Fruit fly (Drosophila melanogaster) whole organism, embryonic: ENCODE data around the gene Ptp36E.

ENCODE experiments used
- Adf1 ChIP-seq: fragments of 200-800 bp; sonication (Bioruptor generic); IDR thresholded peaks from 2 replicates; pipeline ENCODE4 v1.3.6; 2022; ENCODE audit warnings: missing biosample characterization, missing genetic modification characterization
- B-H2 ChIP-seq: fragments of 200-800 bp; sonication (Bioruptor generic); optimal IDR thresholded peaks from 2 replicates; lab custom pipeline; 2018; ENCODE audit warnings: missing biosample characterization, mild to moderate bottlenecking, missing genetic modification characterization
- BtbVII ChIP-seq: fragments of 200-800 bp; sonication (Bioruptor generic); optimal IDR thresholded peaks from 3 replicates; lab custom pipeline; 2017; ENCODE audit warnings: missing biosample characterization, mild to moderate bottlenecking, missing genetic modification characterization
- CG10543 ChIP-seq: fragments of 200-800 bp; sonication (Bioruptor generic); optimal IDR thresholded peaks from 3 replicates; lab custom pipeline; 2017; ENCODE audit warnings: missing biosample characterization, mild to moderate bottlenecking, missing genetic modification characterization, moderate library complexity
- CG1233 ChIP-seq: fragments of 200-800 bp; sonication (Bioruptor generic); optimal IDR thresholded peaks from 4 replicates; lab custom pipeline; 2018; ENCODE audit warnings: missing biosample characterization, mild to moderate bottlenecking, missing genetic modification characterization
- CG12769 ChIP-seq: fragments of 200-800 bp; sonication (Bioruptor generic); optimal IDR thresholded peaks from 2 replicates; lab custom pipeline; 2019; ENCODE audit warnings: missing biosample characterization, mild to moderate bottlenecking, missing genetic modification characterization, moderate library complexity
- CG14441 ChIP-seq: fragments of 200-800 bp; sonication (Bioruptor generic); IDR thresholded peaks from 2 replicates; pipeline ENCODE4 v1.3.6; 2022; ENCODE audit warnings: missing biosample characterization, missing genetic modification characterization
- CG17361 ChIP-seq: fragments of 200-800 bp; sonication (Bioruptor generic); IDR thresholded peaks from 3 replicates; pipeline ENCODE4 v1.3.6; 2022; ENCODE audit warnings: missing biosample characterization, missing genetic modification characterization
- CG18599 ChIP-seq: fragments of 200-800 bp; sonication (Bioruptor generic); optimal IDR thresholded peaks from 3 replicates; lab custom pipeline; 2017; ENCODE audit warnings: missing biosample characterization, missing genetic modification characterization, mild to moderate bottlenecking, moderate library complexity, missing genetic modification reagents
- CG2199 ChIP-seq: fragments of 200-800 bp; sonication (Bioruptor generic); IDR thresholded peaks from 3 replicates; pipeline ENCODE4 v1.3.6; 2022; ENCODE audit warnings: missing biosample characterization, missing genetic modification characterization
- CG3163 ChIP-seq: fragments of 200-800 bp; sonication (Bioruptor generic); optimal IDR thresholded peaks from 3 replicates; lab custom pipeline; 2016; ENCODE audit warnings: missing biosample characterization, missing genetic modification characterization
- CG34376 ChIP-seq: fragments of 200-800 bp; sonication (Bioruptor generic); optimal IDR thresholded peaks from 2 replicates; lab custom pipeline; 2018; ENCODE audit warnings: missing biosample characterization, mild to moderate bottlenecking, missing genetic modification characterization
- CG4360 ChIP-seq: fragments of 200-800 bp; sonication (Bioruptor generic); IDR thresholded peaks from 2 replicates; pipeline ENCODE4 v1.3.6; 2022; ENCODE audit warnings: missing biosample characterization, missing genetic modification characterization
- CG7987 ChIP-seq: fragments of 200-800 bp; sonication (Bioruptor generic); optimal IDR thresholded peaks from 2 replicates; lab custom pipeline; 2018; ENCODE audit warnings: missing biosample characterization, mild to moderate bottlenecking, missing genetic modification characterization, moderate library complexity
- CG8290 ChIP-seq, 3 experiments: fragments of 200-800 bp; sonication (Bioruptor generic); optimal IDR thresholded peaks; 2 replicates each; lab custom pipeline; 2016 to 2019; ENCODE audit warnings: missing biosample characterization in 3 of 3, missing genetic modification characterization in 3 of 3, mild to moderate bottlenecking in 2 of 3, moderate library complexity in 1 of 3
- CG8924 ChIP-seq: fragments of 200-800 bp; optimal IDR thresholded peaks from 3 replicates; lab custom pipeline; 2019; ENCODE audit warnings: missing biosample characterization, mild to moderate bottlenecking, missing genetic modification characterization, moderate library complexity
- Fer1 ChIP-seq: fragments of 200-800 bp; sonication (Bioruptor generic); optimal IDR thresholded peaks from 2 replicates; lab custom pipeline; 2017; ENCODE audit warnings: missing biosample characterization, mild to moderate bottlenecking, missing genetic modification characterization
- GATAe ChIP-seq: fragments of 200-800 bp; sonication (Bioruptor generic); conservative IDR thresholded peaks from 2 replicates; pipeline ENCODE4 v1.3.6; 2022; ENCODE audit warnings: missing biosample characterization, missing genetic modification characterization
- Hey ChIP-seq: fragments of 200-800 bp; sonication (Bioruptor generic); optimal IDR thresholded peaks from 3 replicates; lab custom pipeline; 2018; ENCODE audit warnings: missing biosample characterization, mild to moderate bottlenecking, missing genetic modification characterization
- HmgZ ChIP-seq: fragments of 200-800 bp; sonication (Bioruptor generic); optimal IDR thresholded peaks from 2 replicates; lab custom pipeline; 2018; ENCODE audit warnings: missing biosample characterization, mild to moderate bottlenecking, missing genetic modification characterization
- Hmr ChIP-seq: fragments of 200-800 bp; sonication (Bioruptor generic); optimal IDR thresholded peaks from 3 replicates; lab custom pipeline; 2017; ENCODE audit warnings: mild to moderate bottlenecking, missing biosample characterization, missing genetic modification reagents, missing genetic modification characterization
- Hr78 ChIP-seq, 2 experiments: fragments of 200-800 bp in 1 of 2; fragments of >200 bp in 1 of 2; sonication (Bioruptor generic) in 1 of 2; optimal IDR thresholded peaks; 2 replicates each; lab custom pipeline; 2017 to 2019; ENCODE audit warnings: missing biosample characterization in 2 of 2, missing genetic modification characterization in 2 of 2, mild to moderate bottlenecking in 1 of 2, moderate library complexity in 1 of 2
- Med ChIP-seq: fragments of 200-800 bp; sonication (Bioruptor generic); peaks from one replicate; lab custom pipeline; 2016; ENCODE audit warnings: missing biosample characterization, missing genetic modification characterization, mild to moderate bottlenecking, inconsistent platforms, moderate library complexity
- Neu2 ChIP-seq: fragments of 200-800 bp; sonication (Bioruptor generic); optimal IDR thresholded peaks from 3 replicates; lab custom pipeline; 2016; ENCODE audit warnings: missing biosample characterization, missing genetic modification characterization, borderline replicate concordance
- Pdp1 ChIP-seq, 2 experiments: fragments of 200-800 bp; sonication (Bioruptor generic); optimal IDR thresholded peaks; 3 replicates each; lab custom pipeline; 2016; ENCODE audit warnings: missing biosample characterization in 2 of 2, missing genetic modification characterization in 2 of 2, mild to moderate bottlenecking in 1 of 2, moderate library complexity in 1 of 2
- Stat92E ChIP-seq, 3 experiments: fragments of >200 bp in 2 of 3; fragments of 200-800 bp in 1 of 3; sonication (Bioruptor generic) in 1 of 3; optimal IDR thresholded peaks; 2 replicates each; lab custom pipeline; 2017 to 2019; ENCODE audit warnings: missing biosample characterization in 3 of 3, missing genetic modification characterization in 3 of 3, mild to moderate bottlenecking in 1 of 3, moderate library complexity in 1 of 3
- Vsx1 ChIP-seq: fragments of 200-800 bp; sonication (Bioruptor generic); optimal IDR thresholded peaks from 2 replicates; lab custom pipeline; 2017; ENCODE audit warnings: missing biosample characterization, mild to moderate bottlenecking, missing genetic modification characterization, missing genetic modification reagents
- caup ChIP-seq: fragments of 200-800 bp; sonication (Bioruptor generic); optimal IDR thresholded peaks from 3 replicates; lab custom pipeline; 2017; ENCODE audit warnings: missing biosample characterization, mild to moderate bottlenecking, missing genetic modification characterization, moderate library complexity; ENCODE audit not compliant: severe bottlenecking
- cg ChIP-seq: fragments of 200-800 bp; sonication (Bioruptor generic); optimal IDR thresholded peaks from 3 replicates; lab custom pipeline; 2019; ENCODE audit warnings: missing biosample characterization, mild to moderate bottlenecking, missing genetic modification characterization, moderate library complexity
- chinmo ChIP-seq: fragments of 200-800 bp; sonication (Bioruptor generic); IDR thresholded peaks from 4 replicates; pipeline ENCODE4 v1.3.6; 2022; ENCODE audit warnings: missing biosample characterization, missing genetic modification characterization; ENCODE audit not compliant: partially characterized antibody
- ci ChIP-seq: fragments of 200-800 bp; sonication (Bioruptor generic); IDR thresholded peaks from 3 replicates; pipeline ENCODE4 v1.3.6; 2022; ENCODE audit warnings: missing biosample characterization, missing genetic modification characterization
- crol ChIP-seq: fragments of 200-800 bp; sonication (Bioruptor generic); IDR thresholded peaks from 2 replicates; pipeline ENCODE4 v1.3.6; 2022; ENCODE audit warnings: missing biosample characterization, missing genetic modification characterization
- cwo ChIP-seq: fragments of 200-800 bp; sonication (Bioruptor generic); optimal IDR thresholded peaks from 3 replicates; lab custom pipeline; 2017; ENCODE audit warnings: missing biosample characterization, missing genetic modification characterization, mild to moderate bottlenecking, moderate library complexity, missing genetic modification reagents
- danr ChIP-seq: fragments of 200-800 bp; sonication (Bioruptor generic); IDR thresholded peaks from 2 replicates; pipeline ENCODE4 v1.3.6; 2022; ENCODE audit warnings: missing biosample characterization, missing genetic modification characterization
- exex ChIP-seq: fragments of 200-800 bp; sonication (Bioruptor generic); optimal IDR thresholded peaks from 4 replicates; lab custom pipeline; 2018; ENCODE audit warnings: missing biosample characterization, mild to moderate bottlenecking, missing genetic modification characterization, moderate library complexity
- gcm2 ChIP-seq: fragments of 200-800 bp; sonication (Bioruptor generic); optimal IDR thresholded peaks from 2 replicates; lab custom pipeline; 2016; ENCODE audit warnings: missing biosample characterization, missing genetic modification characterization
- grn ChIP-seq: fragments of 200-800 bp; sonication (Bioruptor generic); optimal IDR thresholded peaks from 3 replicates; lab custom pipeline; 2017; ENCODE audit warnings: missing biosample characterization, missing genetic modification characterization
- gro ChIP-seq: fragments of 200-800 bp; sonication (Bioruptor generic); optimal IDR thresholded peaks from 2 replicates; lab custom pipeline; 2016; ENCODE audit warnings: missing biosample characterization, missing genetic modification characterization
- hth ChIP-seq: fragments of >200 bp; optimal IDR thresholded peaks from 2 replicates; lab custom pipeline; 2017; ENCODE audit warnings: inconsistent platforms
- lab ChIP-seq: fragments of 200-800 bp; sonication (Bioruptor generic); optimal IDR thresholded peaks from 3 replicates; lab custom pipeline; 2017; ENCODE audit warnings: missing biosample characterization, missing genetic modification characterization, mild to moderate bottlenecking, moderate library complexity, missing genetic modification reagents
- mirr ChIP-seq: fragments of 200-800 bp; sonication (Bioruptor generic); optimal IDR thresholded peaks from 3 replicates; lab custom pipeline; 2018; ENCODE audit warnings: missing biosample characterization, mild to moderate bottlenecking, missing genetic modification characterization
- pfk ChIP-seq: fragments of 200-800 bp; sonication (Bioruptor generic); optimal IDR thresholded peaks from 2 replicates; lab custom pipeline; 2018; ENCODE audit warnings: missing biosample characterization, mild to moderate bottlenecking, missing genetic modification characterization, moderate library complexity
- salm ChIP-seq: fragments of 200-800 bp; sonication (Bioruptor generic); optimal IDR thresholded peaks from 2 replicates; lab custom pipeline; 2018; ENCODE audit warnings: missing biosample characterization, mild to moderate bottlenecking, missing genetic modification characterization
- sd ChIP-seq: fragments of 200-800 bp; sonication (Bioruptor generic); optimal IDR thresholded peaks from 3 replicates; lab custom pipeline; 2018; ENCODE audit warnings: missing biosample characterization, mild to moderate bottlenecking, missing genetic modification characterization, moderate library complexity
- sob ChIP-seq: fragments of 200-800 bp; sonication (Bioruptor generic); IDR thresholded peaks from 2 replicates; pipeline ENCODE4 v1.3.6; 2022; ENCODE audit warnings: missing biosample characterization, missing genetic modification characterization
- sug ChIP-seq: fragments of 200-800 bp; optimal IDR thresholded peaks from 2 replicates; lab custom pipeline; 2019; ENCODE audit warnings: missing biosample characterization, mild to moderate bottlenecking, missing genetic modification characterization, moderate library complexity
- wek ChIP-seq: fragments of 200-800 bp; sonication (Bioruptor generic); optimal IDR thresholded peaks from 3 replicates; lab custom pipeline; 2018; ENCODE audit warnings: missing biosample characterization, mild to moderate bottlenecking, missing genetic modification characterization, moderate library complexity

Ptp36E gene

dm6 chr2L:18147511-18148072 is 37.2 kb downstream of the Ptp36E start:
- TF ChIP-seq cwo (GFP tag; lab: Kevin White, UChicago) (peak; percentile 88), hth (lab: Kevin White, UChicago) (no peak), Hmr (GFP tag; lab: Kevin White, UChicago) (peak; percentile 32), grn (peak; percentile 97), Stat92E (GFP tag; optimal IDR thresholded peaks at IDR 0.05; lab: Kevin White, UChicago) (peak in 1 of 3 experiments; percentile 72), cg (peak; percentile 16), Adf1 (GFP tag; lab: Robert Waterston, UW) (peak; percentile 21; the same call in 1 of the 2 replicates), Hr78 (GFP tag; optimal IDR thresholded peaks at IDR 0.05; lab: Kevin White, UChicago) (peak in 1 of 2 experiments; percentile 0), HmgZ (tag; lab: Kevin White, UChicago) (peak; percentile 61), ci (GFP tag; lab: Robert Waterston, UW) (no peak), CG8924 (tag; lab: Kevin White, UChicago) (peak; percentile 34), Pdp1 (GFP tag; optimal IDR thresholded peaks at IDR 0.05; lab: Kevin White, UChicago) (peak in 1 of 2 experiments; percentile 29), CG7987 (GFP tag; lab: Kevin White, UChicago) (peak; percentile 35), danr (GFP tag; lab: Robert Waterston, UW) (no peak), GATAe (GFP tag; lab: Robert Waterston, UW) (peak; percentile 95), CG34376 (GFP tag; lab: Kevin White, UChicago) (peak; percentile 89), CG3163 (GFP tag; lab: Kevin White, UChicago) (no peak), pfk (GFP tag; lab: Kevin White, UChicago) (peak; percentile 48), CG14441 (0 out of 2 replicates have a peak, but pooled peaks have one; percentile 23), chinmo (GFP tag; lab: Robert Waterston, UW) (0 out of 4 replicates have a peak, but pooled peaks have one; percentile 17), Neu2 (GFP tag; lab: Kevin White, UChicago) (no peak), Vsx1 (peak; percentile 49), CG10543 (GFP tag; lab: Kevin White, UChicago) (peak; percentile 64), CG2199 (GFP tag; lab: Robert Waterston, UW) (0 out of 3 replicates have a peak, but pooled peaks have one; percentile 21), wek (GFP tag; lab: Kevin White, UChicago) (peak; percentile 21), sd (tag; lab: Kevin White, UChicago) (peak; percentile 79), gro (GFP tag; lab: Kevin White, UChicago) (no peak), BtbVII (GFP tag; lab: Kevin White, UChicago) (peak; percentile 9), Med (peak; percentile 37), gcm2 (no peak), CG18599 (peak; percentile 17), lab (GFP tag; lab: Kevin White, UChicago) (peak; percentile 37), CG12769 (tag; lab: Kevin White, UChicago) (peak; percentile 41), exex (tag; lab: Kevin White, UChicago) (peak; percentile 95), sob (GFP tag; lab: Robert Waterston, UW) (no peak), sug (peak; percentile 76), caup (GFP tag; lab: Kevin White, UChicago) (peak; percentile 43), mirr (peak; percentile 96), salm (tag; lab: Kevin White, UChicago) (peak; percentile 0), Fer1 (GFP tag; lab: Kevin White, UChicago) (peak; percentile 34), CG8290 (GFP tag; optimal IDR thresholded peaks at IDR 0.05; lab: Kevin White, UChicago) (no peak), CG8290 (tag; optimal IDR thresholded peaks at IDR 0.05; lab: Kevin White, UChicago) (peak in 1 of 2 experiments; percentile 22), B-H2 (GFP tag; lab: Kevin White, UChicago) (peak; percentile 13), CG4360 (GFP tag; lab: Robert Waterston, UW) (no peak), CG17361 (no peak), Hey (peak; percentile 56), crol (GFP tag; lab: Robert Waterston, UW) (peak; percentile 93), CG1233 (GFP tag; lab: Kevin White, UChicago) (peak; percentile 12)
